Worm (Caenorhabditis elegans) whole organism, L4/young adult: ENCODE data around the gene C50C3.12.

Source experiments
- dao-5 ChIP-seq: sonication (generic microtip); optimal IDR thresholded peaks from 2 replicates; lab custom pipeline; 2016; ENCODE audit warnings: missing genotype, missing genetic modification characterization, moderate library complexity, missing compliant biosample characterization
- him-1 ChIP-seq: sonication (generic microtip); optimal IDR thresholded peaks from 2 replicates; lab custom pipeline; 2016; ENCODE audit warnings: missing genotype, missing genetic modification reagents, missing genetic modification characterization, missing compliant biosample characterization

DNA sequence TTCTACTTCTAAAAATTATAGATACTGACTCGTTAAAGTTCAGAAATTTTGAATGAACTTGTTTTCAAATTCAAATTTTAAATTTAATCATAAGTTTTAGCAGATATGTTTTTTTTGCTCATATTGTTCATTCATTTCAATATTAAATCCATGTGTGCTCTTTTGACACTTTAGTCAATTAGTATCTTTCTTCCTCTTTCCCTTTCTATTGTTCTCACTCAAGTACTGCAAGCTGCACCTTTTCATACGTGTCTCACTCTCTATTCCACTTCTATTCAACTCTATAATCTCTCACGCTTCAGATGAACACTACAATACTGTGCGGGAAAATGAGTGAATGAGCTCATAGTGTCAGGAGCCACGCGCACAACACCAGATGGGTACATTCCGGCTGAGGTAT, 41.6 kb downstream of the C50C3.12 start, which contains the start of gene C30A5.16:
- no peak for TF ChIP-seq him-1
- no peak for TF ChIP-seq dao-5 (tag; lab: Kevin White, UChicago)
